Worm (Caenorhabditis elegans) whole organism, young adult: ENCODE measurements around the gene T15H9.4.

ENCODE experiments used
- B0261.1 ChIP-seq: sonication (generic microtip); optimal IDR thresholded peaks from 2 replicates; lab custom pipeline; 2016; ENCODE audit warnings: mild to moderate bottlenecking, missing genetic modification characterization, moderate library complexity, missing compliant biosample characterization
- F10E7.11 ChIP-seq: sonication (generic microtip); optimal IDR thresholded peaks from 2 replicates; lab custom pipeline; 2017; ENCODE audit warnings: mild to moderate bottlenecking, missing genetic modification characterization, moderate library complexity, missing compliant biosample characterization
- K11D2.4 ChIP-seq: fragments of 200-800 bp; sonication (Bioruptor generic); IDR thresholded peaks from 2 replicates; pipeline ENCODE4 v1.3.6; 2022; ENCODE audit warnings: missing genetic modification reagents, missing genetic modification characterization, missing compliant biosample characterization
- T26A5.8 ChIP-seq: sonication (generic microtip); optimal IDR thresholded peaks from 2 replicates; lab custom pipeline; 2016; ENCODE audit warnings: missing genetic modification characterization, missing compliant biosample characterization
- Y56A3A.18 ChIP-seq: fragments of 200-800 bp; sonication (Bioruptor generic); IDR thresholded peaks from 2 replicates; pipeline ENCODE4 v1.3.6; 2022; ENCODE audit warnings: missing genetic modification reagents, missing genetic modification characterization, missing compliant biosample characterization
- Y67H2A.10 ChIP-seq: fragments of 200-800 bp; sonication (Bioruptor generic); conservative IDR thresholded peaks from 2 replicates; pipeline ENCODE4 v1.3.6; 2022; ENCODE audit warnings: missing genetic modification reagents, missing genetic modification characterization, missing compliant biosample characterization
- Y95B8A.8 ChIP-seq: fragments of 200-800 bp; sonication (Bioruptor generic); IDR thresholded peaks from 2 replicates; pipeline ENCODE4 v1.3.6; 2022; ENCODE audit warnings: missing genetic modification reagents, missing genetic modification characterization, missing compliant biosample characterization
- ama-1 ChIP-seq, 3 experiments: fragments of 150-350 bp in 1 of 3; sonication (generic microtip) in 2 of 3; optimal IDR thresholded peaks; 2 replicates each; lab custom pipeline; 2014 to 2018; ENCODE audit warnings: missing biosample characterization in 2 of 3, missing genetic modification characterization in 2 of 3, missing genetic modification reagents in 2 of 3
- aptf-2 ChIP-seq: fragments of 200-800 bp; sonication (Bioruptor generic); conservative IDR thresholded peaks from 2 replicates; pipeline ENCODE4 v1.3.6; 2022; ENCODE audit warnings: missing genetic modification reagents, missing genetic modification characterization, missing compliant biosample characterization
- attf-6 ChIP-seq: fragments of 200-800 bp; sonication (Bioruptor generic); IDR thresholded peaks from 2 replicates; pipeline ENCODE4 v1.3.6; 2022; ENCODE audit warnings: missing genetic modification reagents, missing genetic modification characterization, missing compliant biosample characterization
- ceh-27 ChIP-seq: fragments of 200-800 bp; sonication (Bioruptor generic); optimal IDR thresholded peaks from 2 replicates; lab custom pipeline; 2018; ENCODE audit warnings: mild to moderate bottlenecking, missing genetic modification characterization, moderate library complexity, missing compliant biosample characterization
- chd-7 ChIP-seq: sonication (generic microtip); optimal IDR thresholded peaks from 2 replicates; lab custom pipeline; 2016; ENCODE audit warnings: mild to moderate bottlenecking, missing genetic modification characterization, moderate library complexity, missing compliant biosample characterization
- dpff-1 ChIP-seq: sonication (generic microtip); optimal IDR thresholded peaks from 2 replicates; lab custom pipeline; 2017; ENCODE audit warnings: mild to moderate bottlenecking, missing genetic modification characterization, missing compliant biosample characterization
- efl-1 ChIP-seq: fragments of 150-350 bp; optimal IDR thresholded peaks from 2 replicates; lab custom pipeline; 2014; ENCODE audit warnings: missing biosample characterization, missing genetic modification reagents, missing genetic modification characterization
- egl-18 ChIP-seq: fragments of 200-800 bp; sonication (Bioruptor generic); IDR thresholded peaks from 2 replicates; pipeline ENCODE4 v1.3.6; 2022; ENCODE audit warnings: missing genetic modification reagents, missing genetic modification characterization, missing compliant biosample characterization
- egrh-3 ChIP-seq: fragments of 200-800 bp; sonication (Bioruptor generic); IDR thresholded peaks from 2 replicates; pipeline ENCODE4 v1.3.6; 2022; ENCODE audit warnings: missing genetic modification reagents, missing genetic modification characterization, missing compliant biosample characterization
- ekl-4 ChIP-seq: fragments of 200-800 bp; sonication (Bioruptor generic); IDR thresholded peaks from 2 replicates; pipeline ENCODE4 v1.3.6; 2022; ENCODE audit warnings: missing genetic modification reagents, missing genetic modification characterization, missing compliant biosample characterization
- hlh-26 ChIP-seq: fragments of 200-800 bp; sonication (Bioruptor generic); conservative IDR thresholded peaks from 2 replicates; pipeline ENCODE4 v1.3.6; 2022; ENCODE audit warnings: missing genetic modification reagents, missing genetic modification characterization, missing compliant biosample characterization
- hmg-20 ChIP-seq: fragments of 200-800 bp; sonication (Bioruptor generic); IDR thresholded peaks from 2 replicates; pipeline ENCODE4 v1.3.6; 2022; ENCODE audit warnings: missing genetic modification reagents, missing genetic modification characterization, missing compliant biosample characterization
- hrde-1 ChIP-seq: sonication (generic microtip); optimal IDR thresholded peaks from 2 replicates; lab custom pipeline; 2016; ENCODE audit warnings: missing genetic modification characterization, mild to moderate bottlenecking, missing compliant biosample characterization, moderate library complexity, missing genotype, missing genetic modification reagents, borderline replicate concordance
- lag-1 ChIP-seq: fragments of 200-800 bp; sonication (Bioruptor generic); IDR thresholded peaks from 2 replicates; pipeline ENCODE4 v1.3.6; 2022; ENCODE audit warnings: missing genetic modification reagents, missing genetic modification characterization, missing compliant biosample characterization
- lin-54 ChIP-seq: fragments of 200-800 bp; sonication (Bioruptor generic); optimal IDR thresholded peaks from 2 replicates; lab custom pipeline; 2018; ENCODE audit warnings: mild to moderate bottlenecking, missing genetic modification characterization, missing compliant biosample characterization
- madf-3 ChIP-seq: fragments of 200-800 bp; sonication (Bioruptor generic); IDR thresholded peaks from 2 replicates; pipeline ENCODE4 v1.3.6; 2022; ENCODE audit warnings: missing genetic modification reagents, missing genetic modification characterization, missing compliant biosample characterization
- madf-6 ChIP-seq: fragments of 200-800 bp; sonication (Bioruptor generic); IDR thresholded peaks from 2 replicates; pipeline ENCODE4 v1.3.6; 2022; ENCODE audit warnings: missing genetic modification reagents, missing genetic modification characterization, missing compliant biosample characterization
- nfya-2 ChIP-seq: fragments of 200-800 bp; sonication (Bioruptor generic); IDR thresholded peaks from 2 replicates; pipeline ENCODE4 v1.3.6; 2022; ENCODE audit warnings: missing genetic modification reagents, missing genetic modification characterization, missing compliant biosample characterization
- nfyb-1 ChIP-seq: fragments of 200-800 bp; sonication (Bioruptor generic); IDR thresholded peaks from 2 replicates; pipeline ENCODE4 v1.3.6; 2022; ENCODE audit warnings: missing genetic modification reagents, missing genetic modification characterization, missing compliant biosample characterization
- nhr-120 ChIP-seq: fragments of 200-800 bp; sonication (Bioruptor generic); IDR thresholded peaks from 2 replicates; pipeline ENCODE4 v1.3.6; 2022; ENCODE audit warnings: missing genetic modification characterization, missing compliant biosample characterization
- nhr-80 ChIP-seq: sonication (generic microtip); optimal IDR thresholded peaks from 2 replicates; lab custom pipeline; 2016; ENCODE audit warnings: missing genetic modification characterization, missing compliant biosample characterization
- rec-8 ChIP-seq, 2 experiments: sonication (generic microtip); optimal IDR thresholded peaks; 2 replicates each; lab custom pipeline; 2016; ENCODE audit warnings: mild to moderate bottlenecking in 2 of 2, missing genetic modification characterization in 2 of 2, missing genetic modification reagents in 2 of 2, missing genotype in 2 of 2, missing biosample characterization in 1 of 2, missing compliant biosample characterization in 1 of 2, moderate library complexity in 1 of 2
- sptf-2 ChIP-seq: fragments of 200-800 bp; sonication (Bioruptor generic); optimal IDR thresholded peaks from 2 replicates; lab custom pipeline; 2018; ENCODE audit warnings: mild to moderate bottlenecking, missing genetic modification characterization, missing compliant biosample characterization
- tbx-9 ChIP-seq: sonication (generic microtip); optimal IDR thresholded peaks from 2 replicates; lab custom pipeline; 2016; ENCODE audit warnings: borderline replicate concordance, missing genetic modification characterization, inconsistent platforms, missing compliant biosample characterization
- tlf-1 ChIP-seq: fragments of 200-800 bp; sonication (Bioruptor generic); optimal IDR thresholded peaks from 2 replicates; lab custom pipeline; 2018; ENCODE audit warnings: mild to moderate bottlenecking, missing genetic modification characterization, missing compliant biosample characterization
- zfh-2 ChIP-seq: fragments of 200-800 bp; sonication (Bioruptor generic); conservative IDR thresholded peaks from 2 replicates; pipeline ENCODE4 v1.3.6; 2022; ENCODE audit warnings: missing genetic modification reagents, missing genetic modification characterization, missing compliant biosample characterization
- ztf-18 ChIP-seq: sonication (generic microtip); optimal IDR thresholded peaks from 2 replicates; lab custom pipeline; 2016; ENCODE audit warnings: missing genotype, mild to moderate bottlenecking, missing genetic modification characterization, missing compliant biosample characterization
- ztf-22 ChIP-seq: fragments of 200-800 bp; sonication (Bioruptor generic); optimal IDR thresholded peaks from 2 replicates; lab custom pipeline; 2018; ENCODE audit warnings: mild to moderate bottlenecking, missing genetic modification characterization, moderate library complexity, missing compliant biosample characterization
- ztf-3 ChIP-seq: fragments of 200-800 bp; sonication (Bioruptor generic); optimal IDR thresholded peaks from 2 replicates; lab custom pipeline; 2018; ENCODE audit warnings: mild to moderate bottlenecking, missing genetic modification characterization, missing compliant biosample characterization

The T15H9.4 gene

DNA sequence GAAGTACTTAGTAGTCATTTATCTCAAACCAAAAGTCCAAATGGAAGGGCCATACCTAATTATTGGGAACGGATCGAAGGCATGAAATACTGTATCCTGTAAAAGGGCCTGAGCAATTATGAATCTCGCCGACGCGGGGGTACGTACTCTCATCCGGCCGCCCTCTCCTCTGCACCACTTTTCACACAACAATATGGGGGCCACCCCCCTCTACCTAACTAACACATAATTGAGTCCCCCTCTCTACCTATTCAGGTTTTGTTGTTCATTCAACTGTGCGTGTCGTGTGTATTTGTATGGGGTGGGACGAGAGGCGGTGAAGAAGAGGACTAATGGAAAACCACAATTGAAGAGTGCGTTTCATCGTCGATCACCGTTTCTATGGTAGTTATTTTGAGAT lies 37.3 kb upstream of the T15H9.4 start:
- TF ChIP-seq Y67H2A.10 (GFP tag; lab: Robert Waterston, UW) = no peak
- TF ChIP-seq Y56A3A.18 (GFP tag; lab: Robert Waterston, UW) = no peak
- TF ChIP-seq sptf-2 (GFP tag; lab: Kevin White, UChicago) = no peak
- TF ChIP-seq ztf-18 = no peak
- TF ChIP-seq tlf-1 (GFP tag; lab: Kevin White, UChicago) = no peak
- TF ChIP-seq chd-7 (tag; lab: Kevin White, UChicago) = peak; percentile 13
- TF ChIP-seq ztf-3 (GFP tag; lab: Kevin White, UChicago) = no peak
- TF ChIP-seq ceh-27 (GFP tag; lab: Kevin White, UChicago) = peak; percentile 14
- no peak for TF ChIP-seq B0261.1 (tag; lab: Kevin White, UChicago)
- TF ChIP-seq zfh-2 (GFP tag; lab: Robert Waterston, UW) = 0 out of 2 replicates have a peak, but pooled peaks have one; percentile 16
- TF ChIP-seq egl-18 (GFP tag; lab: Robert Waterston, UW) = 0 out of 2 replicates have a peak, but pooled peaks have one; percentile 27
- TF ChIP-seq K11D2.4 (GFP tag; lab: Robert Waterston, UW) = no peak
- TF ChIP-seq, all 124 proteins: peak for 4

DNA sequence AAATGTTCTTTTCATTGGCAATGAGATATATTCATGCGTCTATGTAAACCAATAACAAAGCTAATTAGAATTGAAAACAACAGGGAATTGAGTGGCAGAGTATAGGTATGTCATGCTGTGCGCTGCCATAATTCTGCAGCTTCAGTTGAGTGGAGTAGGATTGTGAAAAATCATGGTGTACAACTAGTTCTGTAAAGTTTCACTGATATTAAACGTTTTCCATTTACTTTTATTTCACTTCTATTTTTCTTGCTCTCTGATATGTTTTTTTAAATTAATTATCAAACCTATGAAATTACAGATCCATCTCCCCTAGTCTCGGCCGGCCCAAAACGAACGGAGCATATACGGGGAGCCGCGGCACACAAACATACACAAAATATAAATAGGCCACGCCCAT lies 36.0 kb upstream of the T15H9.4 start, which contains the start of gene exc-7:
Gene exc-7 (plus strand): TSS at position 301 of the 400 bp plus-strand sequence.
- TF ChIP-seq tlf-1 (GFP tag; lab: Kevin White, UChicago) (no peak), F10E7.11 (no peak)

DNA sequence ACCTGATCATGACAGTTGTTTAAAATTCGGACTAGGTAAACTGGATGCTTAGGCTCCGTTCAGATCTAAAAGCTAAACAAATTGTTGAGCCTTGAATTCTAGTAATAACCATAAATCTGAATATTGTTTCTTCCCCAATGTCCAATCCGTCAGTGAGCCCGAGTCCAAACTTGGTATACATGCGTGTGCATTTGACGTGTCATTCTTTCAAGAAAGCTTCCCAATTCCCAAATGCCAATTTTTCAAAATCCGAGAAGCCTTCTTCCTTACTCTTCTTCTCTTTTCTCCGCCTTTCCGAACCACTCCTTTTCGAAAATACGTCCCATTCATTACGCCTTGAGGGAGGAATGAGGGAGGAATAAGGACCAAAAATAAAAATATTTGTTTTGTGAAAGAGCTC lies 35.0 kb upstream of the T15H9.4 start:
- no peak for TF ChIP-seq nhr-120 (GFP tag; lab: Robert Waterston, UW)
- no peak for TF ChIP-seq egrh-3
- TF ChIP-seq Y67H2A.10 (GFP tag; lab: Robert Waterston, UW) = no peak
- no peak for TF ChIP-seq hlh-26 (GFP tag; lab: Robert Waterston, UW)
- TF ChIP-seq nfya-2 (GFP tag; lab: Robert Waterston, UW) = no peak

DNA sequence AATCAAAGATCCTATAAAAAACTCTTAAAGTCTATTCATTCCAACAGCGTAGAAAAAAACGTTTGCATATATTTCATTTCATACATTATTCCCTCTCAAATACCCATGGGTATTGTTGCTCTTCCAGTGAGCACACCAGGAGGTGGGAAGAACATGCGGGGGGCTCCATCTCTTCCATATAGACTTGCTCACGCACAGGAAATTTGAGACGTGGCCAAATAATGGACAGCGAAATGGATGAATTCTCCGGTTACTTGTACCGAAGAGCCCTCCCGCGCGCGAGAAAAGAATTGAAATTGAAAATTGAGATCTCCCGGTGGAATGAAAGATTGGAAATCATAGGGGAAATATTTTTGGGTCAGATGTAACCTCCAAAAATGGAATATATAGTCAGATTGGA lies 34.0 kb upstream of the T15H9.4 start:
- TF ChIP-seq T26A5.8 (tag; lab: Kevin White, UChicago) (no peak), sptf-2 (GFP tag; lab: Kevin White, UChicago) (no peak), madf-6 (GFP tag; lab: Robert Waterston, UW) (no peak), efl-1 (GFP tag; lab: Kevin White, UChicago) (no peak), lin-54 (GFP tag; lab: Kevin White, UChicago) (no peak), nfyb-1 (0 out of 2 replicates have a peak, but pooled peaks have one; percentile 33)
- TF ChIP-seq, all 124 proteins: peak for 1

DNA sequence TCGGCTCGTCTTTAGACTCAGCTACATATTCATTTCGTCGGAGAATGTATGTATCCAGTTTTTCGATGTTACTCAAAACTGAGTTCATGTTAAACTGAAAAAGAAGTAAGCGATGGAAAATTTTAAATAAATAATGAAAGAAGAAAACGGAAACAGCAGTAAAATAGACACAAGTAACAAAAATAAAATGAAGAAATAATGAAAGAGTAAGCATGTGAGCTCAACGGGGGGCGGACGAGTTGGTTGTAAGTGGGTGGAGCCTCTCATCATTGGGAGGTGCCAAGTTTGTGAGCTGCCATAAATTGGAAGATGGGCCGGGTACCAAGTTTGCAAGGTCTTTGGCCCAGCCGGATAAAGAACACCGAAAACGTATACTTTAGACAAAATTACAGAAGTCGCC lies 28.2 kb upstream of the T15H9.4 start, which contains the start of gene wee-1.1:
Gene wee-1.1 (minus strand): TSS at position 101 of the 400 bp plus-strand sequence.
- TF ChIP-seq hmg-20 (no peak), ekl-4 (GFP tag; lab: Robert Waterston, UW) (no peak), aptf-2 (no peak)

DNA sequence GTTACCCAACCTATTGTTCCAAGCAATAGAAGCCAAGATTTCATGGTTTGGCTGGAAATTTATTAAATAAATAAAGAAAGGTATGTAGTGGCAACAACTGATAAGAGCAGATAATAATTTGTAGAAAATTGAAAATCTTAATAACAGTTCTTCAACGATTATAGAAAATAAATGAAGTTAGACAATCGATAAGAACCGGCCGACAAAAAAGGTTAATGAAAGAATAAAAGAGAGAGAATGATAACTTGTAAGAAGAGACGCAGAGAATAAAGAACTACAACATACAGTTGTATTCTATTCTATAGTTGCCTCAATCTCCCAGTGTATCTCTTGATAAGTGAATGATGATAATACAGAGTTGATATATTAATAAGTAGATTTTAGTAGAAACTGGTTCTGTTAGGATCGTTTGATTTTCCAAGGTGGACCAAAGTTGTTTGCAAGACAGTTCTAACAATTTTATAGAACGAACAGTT lies 24.9 kb upstream of the T15H9.4 start, which contains the start of gene ugt-58:
Gene ugt-58 (minus strand): TSS at position 51 of the 476 bp plus-strand sequence.
- TF ChIP-seq ztf-22 (GFP tag; lab: Kevin White, UChicago) (no peak), nhr-80 (tag; lab: Kevin White, UChicago) (peak; percentile 5)

DNA sequence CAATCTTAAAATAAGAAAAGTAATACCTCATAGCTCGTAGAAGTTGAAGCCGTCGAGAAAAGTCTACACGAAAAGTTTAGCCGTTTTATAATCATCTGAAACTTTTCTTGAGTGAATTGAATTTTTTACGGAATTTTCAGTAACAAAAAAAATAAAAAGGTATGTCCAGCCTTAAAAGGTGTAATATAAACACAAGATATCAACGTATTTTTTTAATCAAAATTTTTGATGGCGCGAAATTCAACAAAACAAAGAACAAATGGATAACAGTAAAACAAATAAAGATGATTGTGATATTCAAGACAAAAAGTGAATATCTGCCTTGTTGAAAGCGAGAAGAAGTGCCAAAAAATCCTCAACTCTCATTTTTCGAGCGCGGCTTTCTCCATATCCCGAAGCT lies 22.0 kb upstream of the T15H9.4 start, which contains the start of gene eral-1:
Gene eral-1 (minus strand): TSS at position 101 of the 400 bp plus-strand sequence.
- no peak for TF ChIP-seq dpff-1 (tag; lab: Kevin White, UChicago)
- TF ChIP-seq Y95B8A.8 (GFP tag; lab: Robert Waterston, UW) = no peak
- no peak for TF ChIP-seq madf-3 (GFP tag; lab: Robert Waterston, UW)
- TF ChIP-seq B0261.1 (tag; lab: Kevin White, UChicago) = no peak
- TF ChIP-seq efl-1 (GFP tag; lab: Kevin White, UChicago) = no peak
- no peak for TF ChIP-seq ama-1 (optimal IDR thresholded peaks at IDR 0.05; lab: Kevin White, UChicago)
- no peak for TF ChIP-seq ama-1 (GFP tag; optimal IDR thresholded peaks at IDR 0.05; lab: Kevin White, UChicago)
- no peak for TF ChIP-seq attf-6
- TF ChIP-seq lag-1 (GFP tag; lab: Robert Waterston, UW) = no peak
- no peak for TF ChIP-seq rec-8 (tag; optimal IDR thresholded peaks at IDR 0.05; lab: Kevin White, UChicago)
- no peak for TF ChIP-seq tbx-9 (tag; lab: Kevin White, UChicago)
- no peak for TF ChIP-seq ztf-22 (GFP tag; lab: Kevin White, UChicago)
- TF ChIP-seq hrde-1 = no peak
